Worm (Caenorhabditis elegans): ENCODE measurements around the gene F08F8.11.

Gene F08F8.11

ce11 chrIII:7381546-7382171, 16.0 kb downstream of the F08F8.11 start, which contains the start of the genes hmg-4 and T20B12.3:
Gene hmg-4, minus strand, starts transcription at chrIII:7381596.
Gene T20B12.3, plus strand, starts transcription at chrIII:7382115.
- no peak for TF ChIP-seq hnd-1 (tag; optimal IDR thresholded peaks at IDR 0.05)
- TF ChIP-seq flt-1 (GFP tag; IDR thresholded peaks at IDR 0.05) = no peak
- TF ChIP-seq tra-4 (tag; optimal IDR thresholded peaks at IDR 0.05) = no peak
- no peak for TF ChIP-seq ceh-36 (tag; optimal IDR thresholded peaks at IDR 0.05)
- no peak for TF ChIP-seq sea-1 (GFP tag; conservative IDR thresholded peaks at IDR 0.05)
- TF ChIP-seq F13C5.2 (tag; optimal IDR thresholded peaks at IDR 0.05) = peak; percentile 18

DNA sequence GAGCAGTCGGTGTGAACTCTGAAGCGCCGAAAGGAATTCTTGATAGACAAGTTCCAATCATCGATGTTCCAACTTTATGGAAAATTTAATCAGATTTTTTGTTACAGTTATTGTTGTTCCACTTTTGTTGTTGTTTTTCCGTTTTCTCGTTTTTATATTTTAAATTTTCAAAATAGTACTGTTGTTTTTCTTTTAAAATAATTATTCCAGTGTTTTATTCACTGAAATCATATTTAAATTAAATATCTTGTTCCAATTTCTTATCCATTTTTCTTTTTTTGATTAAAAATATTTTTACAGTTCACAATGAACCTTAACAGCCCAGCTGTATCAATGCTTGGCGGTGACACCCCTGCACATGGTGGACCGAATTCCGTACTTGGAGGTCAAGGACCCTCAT, 18.0 kb downstream of the F08F8.11 start, which contains the start of gene tbp-1:
Gene tbp-1 (plus strand): TSS at position 301 of the 400 bp plus-strand sequence.
- no peak for TF ChIP-seq flt-1 (GFP tag; IDR thresholded peaks at IDR 0.05)
- TF ChIP-seq B0310.2 (tag; optimal IDR thresholded peaks at IDR 0.05) = no peak
- TF ChIP-seq hmbx-1 (tag; optimal IDR thresholded peaks at IDR 0.05) = no peak
- TF ChIP-seq sea-1 (GFP tag; conservative IDR thresholded peaks at IDR 0.05) = no peak
- no peak for TF ChIP-seq ets-7 (tag; optimal IDR thresholded peaks at IDR 0.05)
- TF ChIP-seq tbx-37 (GFP tag; conservative IDR thresholded peaks at IDR 0.05) = no peak
- TF ChIP-seq aly-1 (tag; optimal IDR thresholded peaks at IDR 0.05) = no peak
- no peak for TF ChIP-seq hnd-1 (tag; optimal IDR thresholded peaks at IDR 0.05)
- no peak for TF ChIP-seq tbx-11 (GFP tag; IDR thresholded peaks at IDR 0.05)
- TF ChIP-seq pes-1 (GFP tag; IDR thresholded peaks at IDR 0.05) = no peak
- no peak for TF ChIP-seq hmg-4 (GFP tag; optimal IDR thresholded peaks at IDR 0.05)
- TF ChIP-seq F13C5.2 (tag; optimal IDR thresholded peaks at IDR 0.05) = no peak
- TF ChIP-seq scrt-1 (GFP tag; IDR thresholded peaks at IDR 0.05) = no peak
- no peak for TF ChIP-seq ceh-13 (GFP tag; optimal IDR thresholded peaks at IDR 0.05)
- no peak for TF ChIP-seq ceh-36 (tag; optimal IDR thresholded peaks at IDR 0.05)
- no peak for TF ChIP-seq tra-4 (tag; optimal IDR thresholded peaks at IDR 0.05)
- no peak for TF ChIP-seq ama-1 (optimal IDR thresholded peaks at IDR 0.05)

- TF ChIP-seq sea-1 (GFP tag; conservative IDR thresholded peaks at IDR 0.05) (no peak), ets-7 (tag; optimal IDR thresholded peaks at IDR 0.05) (no peak), ceh-13 (GFP tag; optimal IDR thresholded peaks at IDR 0.05) (no peak), F13C5.2 (tag; optimal IDR thresholded peaks at IDR 0.05) (no peak), ceh-36 (tag; optimal IDR thresholded peaks at IDR 0.05) (no peak), ama-1 (optimal IDR thresholded peaks at IDR 0.05) (no peak)
Measured at ce11 chrIII:7385929-7386328, 20.2 kb downstream of the F08F8.11 start, which contains the start of gene trd-1. Gene trd-1, plus strand, starts transcription at chrIII:7386229.

- peak; percentile 44; the same call in 1 of the 2 replicates for TF ChIP-seq pes-1 (GFP tag; IDR thresholded peaks at IDR 0.05)
Measured at ce11 chrIII:7386539-7386938, 20.8 kb downstream of the F08F8.11 start.

- TF ChIP-seq hmg-4 (GFP tag; optimal IDR thresholded peaks at IDR 0.05) = no peak
- TF ChIP-seq B0310.2 (tag; optimal IDR thresholded peaks at IDR 0.05) = no peak
- no peak for TF ChIP-seq tra-4 (tag; optimal IDR thresholded peaks at IDR 0.05)
- no peak for TF ChIP-seq ceh-13 (GFP tag; optimal IDR thresholded peaks at IDR 0.05)
- TF ChIP-seq hnd-1 (tag; optimal IDR thresholded peaks at IDR 0.05) = no peak
- TF ChIP-seq ama-1 (optimal IDR thresholded peaks at IDR 0.05) = no peak
- TF ChIP-seq tbx-37 (GFP tag; conservative IDR thresholded peaks at IDR 0.05) = no peak
- no peak for TF ChIP-seq ets-7 (tag; optimal IDR thresholded peaks at IDR 0.05)
- no peak for TF ChIP-seq flt-1 (GFP tag; IDR thresholded peaks at IDR 0.05)
- TF ChIP-seq scrt-1 (GFP tag; IDR thresholded peaks at IDR 0.05) = no peak
- TF ChIP-seq tbx-11 (GFP tag; IDR thresholded peaks at IDR 0.05) = no peak
- TF ChIP-seq ceh-36 (tag; optimal IDR thresholded peaks at IDR 0.05) = no peak
- TF ChIP-seq aly-1 (tag; optimal IDR thresholded peaks at IDR 0.05) = no peak
- TF ChIP-seq hmbx-1 (tag; optimal IDR thresholded peaks at IDR 0.05) = no peak
- TF ChIP-seq pes-1 (GFP tag; IDR thresholded peaks at IDR 0.05) = no peak
- no peak for TF ChIP-seq F13C5.2 (tag; optimal IDR thresholded peaks at IDR 0.05)
- TF ChIP-seq sea-1 (GFP tag; conservative IDR thresholded peaks at IDR 0.05) = no peak
Measured at ce11 chrIII:7387359-7387758, 21.7 kb downstream of the F08F8.11 start.

DNA sequence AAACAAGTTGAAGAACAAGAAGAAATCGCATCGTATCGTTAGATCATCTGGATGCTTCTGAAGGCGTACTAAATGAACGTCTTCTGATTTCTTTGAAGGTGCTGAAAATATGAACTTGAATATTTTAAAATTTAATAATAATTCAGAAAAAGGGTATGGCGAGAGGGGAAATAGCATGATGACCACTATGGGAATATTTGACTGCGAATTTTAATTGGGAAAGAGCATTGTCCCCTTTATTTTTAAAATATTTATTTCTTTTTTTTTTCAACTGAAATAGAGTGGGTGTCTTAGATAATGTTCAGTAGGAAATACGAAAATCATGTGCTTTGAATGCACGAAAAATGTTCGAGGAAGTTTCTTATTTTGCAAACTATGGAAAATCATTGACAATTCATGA, 29.7 kb downstream of the F08F8.11 start, which contains the start of gene lgc-50:
Gene lgc-50 (minus strand): TSS at position 101 of the 400 bp plus-strand sequence.
- TF ChIP-seq aly-1 (tag; optimal IDR thresholded peaks at IDR 0.05) (no peak), scrt-1 (GFP tag; IDR thresholded peaks at IDR 0.05) (no peak)

- no peak for TF ChIP-seq hmbx-1 (tag; optimal IDR thresholded peaks at IDR 0.05)
- TF ChIP-seq ama-1 (optimal IDR thresholded peaks at IDR 0.05) = no peak
- TF ChIP-seq sea-1 (GFP tag; conservative IDR thresholded peaks at IDR 0.05) = no peak
- no peak for TF ChIP-seq scrt-1 (GFP tag; IDR thresholded peaks at IDR 0.05)
- no peak for TF ChIP-seq hnd-1 (tag; optimal IDR thresholded peaks at IDR 0.05)
- no peak for TF ChIP-seq ets-7 (tag; optimal IDR thresholded peaks at IDR 0.05)
- no peak for TF ChIP-seq tbx-11 (GFP tag; IDR thresholded peaks at IDR 0.05)
- no peak for TF ChIP-seq tbx-37 (GFP tag; conservative IDR thresholded peaks at IDR 0.05)
- TF ChIP-seq aly-1 (tag; optimal IDR thresholded peaks at IDR 0.05) = no peak
- TF ChIP-seq ceh-36 (tag; optimal IDR thresholded peaks at IDR 0.05) = no peak
- no peak for TF ChIP-seq B0310.2 (tag; optimal IDR thresholded peaks at IDR 0.05)
- TF ChIP-seq ceh-13 (GFP tag; optimal IDR thresholded peaks at IDR 0.05) = no peak
- no peak for TF ChIP-seq flt-1 (GFP tag; IDR thresholded peaks at IDR 0.05)
- TF ChIP-seq pes-1 (GFP tag; IDR thresholded peaks at IDR 0.05) = no peak
- no peak for TF ChIP-seq hmg-4 (GFP tag; optimal IDR thresholded peaks at IDR 0.05)
- TF ChIP-seq tra-4 (tag; optimal IDR thresholded peaks at IDR 0.05) = no peak
- no peak for TF ChIP-seq F13C5.2 (tag; optimal IDR thresholded peaks at IDR 0.05)
Measured at ce11 chrIII:7397196-7397595, 31.5 kb downstream of the F08F8.11 start.

ce11 chrIII:7399004-7399403, 33.3 kb downstream of the F08F8.11 start:
- TF ChIP-seq hmbx-1 (tag; optimal IDR thresholded peaks at IDR 0.05) = no peak
- no peak for TF ChIP-seq flt-1 (GFP tag; IDR thresholded peaks at IDR 0.05)
- TF ChIP-seq scrt-1 (GFP tag; IDR thresholded peaks at IDR 0.05) = no peak

All from whole organism, early embryonic.